Fruit fly (Drosophila melanogaster) whole organism, embryonic: ENCODE data around the gene CG44000.
A peak's percentile ranks its signal among the peaks of the same experiment; 100 is the strongest.

Source experiments
- Atf6 ChIP-seq: fragments of 200-800 bp; sonication (Bioruptor generic); IDR thresholded peaks from 2 replicates; pipeline ENCODE4 v1.3.6; 2022; ENCODE audit warnings: missing biosample characterization, missing genetic modification characterization
- B-H1 ChIP-seq: fragments of 200-800 bp; sonication (Bioruptor generic); IDR thresholded peaks from 3 replicates; pipeline ENCODE4 v1.3.6; 2022; ENCODE audit warnings: missing biosample characterization, missing genetic modification characterization
- BEAF-32 ChIP-seq: fragments of 200-800 bp; sonication (Bioruptor generic); optimal IDR thresholded peaks from 3 replicates; lab custom pipeline; 2017; ENCODE audit warnings: missing biosample characterization, missing genetic modification characterization, mild to moderate bottlenecking, moderate library complexity, missing genetic modification reagents
- CG10565 ChIP-seq: fragments of 200-800 bp; sonication (Bioruptor generic); optimal IDR thresholded peaks from 3 replicates; lab custom pipeline; 2016; ENCODE audit warnings: missing biosample characterization, mild to moderate bottlenecking, missing genetic modification characterization
- CG11723 ChIP-seq: fragments of 200-800 bp; sonication (Bioruptor generic); optimal IDR thresholded peaks from 2 replicates; lab custom pipeline; 2017; ENCODE audit warnings: missing biosample characterization, mild to moderate bottlenecking, missing genetic modification characterization
- CG12071 ChIP-seq: fragments of 200-800 bp; sonication (Bioruptor generic); optimal IDR thresholded peaks from 3 replicates; lab custom pipeline; 2018; ENCODE audit warnings: missing biosample characterization, mild to moderate bottlenecking, missing genetic modification characterization
- CG12104 ChIP-seq: fragments of 200-800 bp; sonication (Bioruptor generic); optimal IDR thresholded peaks from 3 replicates; lab custom pipeline; 2016; ENCODE audit warnings: missing biosample characterization, missing genetic modification characterization
- CG12155 ChIP-seq: fragments of 200-800 bp; sonication (Bioruptor generic); optimal IDR thresholded peaks from 3 replicates; lab custom pipeline; 2016; ENCODE audit warnings: missing biosample characterization, missing genetic modification characterization
- CG17829 ChIP-seq: fragments of 200-800 bp; optimal IDR thresholded peaks from 2 replicates; lab custom pipeline; 2019; ENCODE audit warnings: missing biosample characterization, mild to moderate bottlenecking, missing genetic modification characterization, moderate library complexity
- CG18599 ChIP-seq: fragments of 200-800 bp; sonication (Bioruptor generic); optimal IDR thresholded peaks from 3 replicates; lab custom pipeline; 2017; ENCODE audit warnings: missing biosample characterization, missing genetic modification characterization, mild to moderate bottlenecking, moderate library complexity, missing genetic modification reagents
- CG2116 ChIP-seq: fragments of 200-800 bp; sonication (Bioruptor generic); optimal IDR thresholded peaks from 3 replicates; lab custom pipeline; 2018; ENCODE audit warnings: missing biosample characterization, mild to moderate bottlenecking, missing genetic modification characterization
- CG34376 ChIP-seq: fragments of 200-800 bp; sonication (Bioruptor generic); optimal IDR thresholded peaks from 2 replicates; lab custom pipeline; 2018; ENCODE audit warnings: missing biosample characterization, mild to moderate bottlenecking, missing genetic modification characterization
- CG4854 ChIP-seq: fragments of 200-800 bp; sonication (Bioruptor generic); optimal IDR thresholded peaks from 2 replicates; lab custom pipeline; 2016; ENCODE audit warnings: missing biosample characterization, missing genetic modification characterization, inconsistent platforms
- CG5180 ChIP-seq: fragments of 200-800 bp; sonication (Bioruptor generic); optimal IDR thresholded peaks from 3 replicates; lab custom pipeline; 2017; ENCODE audit warnings: missing biosample characterization, missing genetic modification characterization, mild to moderate bottlenecking, moderate library complexity, missing genetic modification reagents
- CG6254 ChIP-seq: fragments of 200-800 bp; sonication (Bioruptor generic); optimal IDR thresholded peaks from 3 replicates; lab custom pipeline; 2017; ENCODE audit warnings: mild to moderate bottlenecking, missing biosample characterization, missing genetic modification reagents, missing genetic modification characterization
- CG7271 ChIP-seq: fragments of 200-800 bp; sonication (Bioruptor generic); optimal IDR thresholded peaks from 2 replicates; lab custom pipeline; 2018; ENCODE audit warnings: missing biosample characterization, mild to moderate bottlenecking, missing genetic modification characterization, moderate library complexity
- CG7745 ChIP-seq: fragments of 200-800 bp; sonication (Bioruptor generic); optimal IDR thresholded peaks from 2 replicates; lab custom pipeline; 2018; ENCODE audit warnings: missing biosample characterization, mild to moderate bottlenecking, missing genetic modification characterization, moderate library complexity
- GATAe ChIP-seq: fragments of 200-800 bp; sonication (Bioruptor generic); conservative IDR thresholded peaks from 2 replicates; pipeline ENCODE4 v1.3.6; 2022; ENCODE audit warnings: missing biosample characterization, missing genetic modification characterization
- HLH4C ChIP-seq: fragments of 200-800 bp; sonication (Bioruptor generic); IDR thresholded peaks from 3 replicates; pipeline ENCODE4 v1.3.6; 2022; ENCODE audit warnings: missing biosample characterization, missing genetic modification characterization; ENCODE audit not compliant: partially characterized antibody
- Hmr ChIP-seq: fragments of 200-800 bp; sonication (Bioruptor generic); optimal IDR thresholded peaks from 3 replicates; lab custom pipeline; 2017; ENCODE audit warnings: mild to moderate bottlenecking, missing biosample characterization, missing genetic modification reagents, missing genetic modification characterization
- Hr39 ChIP-seq: fragments of >200 bp; optimal IDR thresholded peaks from 2 replicates; lab custom pipeline; 2017
- Med ChIP-seq: fragments of 200-800 bp; sonication (Bioruptor generic); peaks from one replicate; lab custom pipeline; 2016; ENCODE audit warnings: missing biosample characterization, missing genetic modification characterization, mild to moderate bottlenecking, inconsistent platforms, moderate library complexity
- Mes4 ChIP-seq: fragments of 200-800 bp; sonication (Bioruptor generic); optimal IDR thresholded peaks from 2 replicates; lab custom pipeline; 2016; ENCODE audit warnings: missing biosample characterization, missing genetic modification characterization
- Side ChIP-seq: fragments of 200-800 bp; sonication (Bioruptor generic); optimal IDR thresholded peaks from 2 replicates; lab custom pipeline; 2016; ENCODE audit warnings: missing biosample characterization, missing genetic modification characterization
- Six4 ChIP-seq: fragments of 200-800 bp; sonication (Bioruptor generic); optimal IDR thresholded peaks from 2 replicates; lab custom pipeline; 2016; ENCODE audit warnings: missing biosample characterization, missing genetic modification characterization
- Spps ChIP-seq: fragments of 200-800 bp; sonication (Bioruptor generic); optimal IDR thresholded peaks from 2 replicates; lab custom pipeline; 2018; ENCODE audit warnings: missing biosample characterization, mild to moderate bottlenecking, missing genetic modification characterization
- Sry-δ ChIP-seq: fragments of 200-800 bp; sonication (Bioruptor generic); optimal IDR thresholded peaks from 2 replicates; lab custom pipeline; 2016; ENCODE audit warnings: missing biosample characterization, missing genetic modification characterization
- Ssrp ChIP-seq: fragments of 200-800 bp; sonication (Bioruptor generic); optimal IDR thresholded peaks from 2 replicates; lab custom pipeline; 2018; ENCODE audit warnings: missing biosample characterization, mild to moderate bottlenecking, missing genetic modification characterization, moderate library complexity
- Stat92E ChIP-seq, 3 experiments: fragments of >200 bp in 2 of 3; fragments of 200-800 bp in 1 of 3; sonication (Bioruptor generic) in 1 of 3; optimal IDR thresholded peaks; 2 replicates each; lab custom pipeline; 2017 to 2019; ENCODE audit warnings: missing biosample characterization in 3 of 3, missing genetic modification characterization in 3 of 3, mild to moderate bottlenecking in 1 of 3, moderate library complexity in 1 of 3
- Trl ChIP-seq, 3 experiments: fragments of >200 bp in 2 of 3; fragments of 200-800 bp in 1 of 3; sonication (Bioruptor generic) in 1 of 3; optimal IDR thresholded peaks; 2 replicates in 1 of 3; 3 replicates in 2 of 3; lab custom pipeline; 2016 to 2017; ENCODE audit warnings: missing biosample characterization in 1 of 3, missing genetic modification characterization in 1 of 3
- ap ChIP-seq: fragments of 200-800 bp; sonication (Bioruptor generic); IDR thresholded peaks from 2 replicates; pipeline ENCODE4 v1.3.6; 2022; ENCODE audit warnings: missing biosample characterization, missing genetic modification characterization
- btn ChIP-seq: fragments of 200-800 bp; sonication (Bioruptor generic); optimal IDR thresholded peaks from 2 replicates; lab custom pipeline; 2016; ENCODE audit warnings: missing biosample characterization, missing genetic modification characterization
- cas ChIP-seq: fragments of 200-800 bp; sonication (Bioruptor generic); IDR thresholded peaks from 2 replicates; pipeline ENCODE4 v1.3.6; 2022; ENCODE audit warnings: missing biosample characterization, missing genetic modification characterization
- cato ChIP-seq: fragments of 200-800 bp; sonication (Bioruptor generic); optimal IDR thresholded peaks from 2 replicates; lab custom pipeline; 2016; ENCODE audit warnings: missing biosample characterization, missing genetic modification characterization, borderline replicate concordance
- esg ChIP-seq: fragments of 200-800 bp; sonication (Bioruptor generic); conservative IDR thresholded peaks from 2 replicates; pipeline ENCODE4 v1.3.6; 2022; ENCODE audit warnings: missing biosample characterization, missing genetic modification characterization
- gcm2 ChIP-seq: fragments of 200-800 bp; sonication (Bioruptor generic); optimal IDR thresholded peaks from 2 replicates; lab custom pipeline; 2016; ENCODE audit warnings: missing biosample characterization, missing genetic modification characterization
- grau ChIP-seq: fragments of 200-800 bp; optimal IDR thresholded peaks from 3 replicates; lab custom pipeline; 2019; ENCODE audit warnings: missing biosample characterization, mild to moderate bottlenecking, missing genetic modification characterization, moderate library complexity
- gt ChIP-seq: fragments of 200-800 bp; sonication (Bioruptor generic); IDR thresholded peaks from 2 replicates; pipeline ENCODE4 v1.3.6; 2022; ENCODE audit warnings: missing biosample characterization, missing genetic modification characterization
- prd ChIP-seq, 3 experiments: fragments of >200 bp in 2 of 3; fragments of 200-800 bp in 1 of 3; sonication (Bioruptor generic) in 1 of 3; optimal IDR thresholded peaks in 2 of 3; IDR thresholded peaks in 1 of 3; 2 replicates in 2 of 3; 3 replicates in 1 of 3; pipeline versions ENCODE4 v1.3.6 to Lab custom; 2017 to 2022; ENCODE audit warnings: missing biosample characterization in 1 of 3, missing genetic modification characterization in 1 of 3
- pzg ChIP-seq: fragments of 200-800 bp; sonication (Bioruptor generic); optimal IDR thresholded peaks from 3 replicates; lab custom pipeline; 2018; ENCODE audit warnings: missing biosample characterization, mild to moderate bottlenecking, missing genetic modification characterization, moderate library complexity
- sens ChIP-seq: fragments of 200-800 bp; sonication (Bioruptor generic); peaks from one replicate; lab custom pipeline; 2016; ENCODE audit warnings: missing biosample characterization, missing genetic modification characterization
- slbo ChIP-seq: fragments of 200-800 bp; sonication (Bioruptor generic); IDR thresholded peaks from 2 replicates; pipeline ENCODE4 v1.3.6; 2022; ENCODE audit warnings: missing biosample characterization, missing genetic modification characterization
- sob ChIP-seq: fragments of 200-800 bp; sonication (Bioruptor generic); IDR thresholded peaks from 2 replicates; pipeline ENCODE4 v1.3.6; 2022; ENCODE audit warnings: missing biosample characterization, missing genetic modification characterization
- ssp ChIP-seq: fragments of 200-800 bp; sonication (Bioruptor generic); IDR thresholded peaks from 2 replicates; pipeline ENCODE4 v1.3.6; 2022; ENCODE audit warnings: missing biosample characterization, missing genetic modification characterization
- sug ChIP-seq: fragments of 200-800 bp; optimal IDR thresholded peaks from 2 replicates; lab custom pipeline; 2019; ENCODE audit warnings: missing biosample characterization, mild to moderate bottlenecking, missing genetic modification characterization, moderate library complexity
- toy ChIP-seq: fragments of 200-800 bp; sonication (Bioruptor generic); IDR thresholded peaks from 2 replicates; pipeline ENCODE4 v1.3.6; 2022; ENCODE audit warnings: missing biosample characterization, missing genetic modification characterization
- zen ChIP-seq: fragments of 200-800 bp; sonication (Bioruptor generic); optimal IDR thresholded peaks from 3 replicates; lab custom pipeline; 2018; ENCODE audit warnings: missing biosample characterization, mild to moderate bottlenecking, missing genetic modification characterization, moderate library complexity

CG44000 gene

DNA sequence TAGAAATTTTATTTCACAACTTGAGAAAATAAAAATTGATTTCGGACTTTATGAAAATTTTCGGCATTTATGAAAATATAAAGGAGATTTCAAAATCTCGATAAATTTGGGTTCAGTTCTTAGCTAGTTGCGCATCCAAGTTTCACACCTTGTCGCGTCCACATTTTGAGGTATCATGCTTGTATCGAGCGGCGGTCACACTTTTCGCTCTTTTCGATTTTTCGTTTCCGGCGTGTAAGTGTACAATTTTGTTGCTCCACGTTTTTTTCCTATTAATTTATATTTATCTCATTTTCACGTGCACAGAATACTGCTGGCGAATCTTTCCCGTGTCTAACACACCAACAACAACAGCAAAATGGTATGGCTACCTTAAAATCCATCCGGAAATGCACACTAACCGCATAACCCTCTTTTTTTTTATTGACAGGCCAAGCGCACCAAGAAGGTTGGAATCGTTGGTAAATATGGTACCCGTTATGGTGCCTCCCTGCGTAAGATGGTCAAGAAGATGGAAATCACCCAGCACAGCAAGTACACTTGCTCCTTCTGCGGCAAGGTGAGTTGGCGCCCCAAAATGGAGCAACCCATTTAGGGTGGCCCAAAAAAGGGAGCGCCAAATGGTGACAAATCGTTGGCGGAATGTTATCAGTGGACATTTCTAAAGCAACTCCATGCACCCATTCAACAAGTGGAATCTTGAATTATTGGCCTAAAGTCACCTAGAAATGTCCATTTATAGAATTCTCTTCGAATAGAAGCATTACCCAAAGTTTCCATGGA, 27.9 kb downstream of the CG44000 start, which contains the start of gene RpL37A (continued):
- TF ChIP-seq sug (tag; lab: Kevin White, UChicago) (peak; percentile 68), CG12071 (GFP tag; lab: Kevin White, UChicago) (peak; percentile 78), Trl (optimal IDR thresholded peaks at IDR 0.05; lab: Kevin White, UChicago) (no peak), Trl (GFP tag; optimal IDR thresholded peaks at IDR 0.05; lab: Kevin White, UChicago) (peak; percentile 89), Spps (tag; lab: Kevin White, UChicago) (peak; percentile 71), HLH4C (GFP tag; lab: Robert Waterston, UW) (no peak; the same call in 2 of the 3 replicates), Side (peak; percentile 87), CG34376 (GFP tag; lab: Kevin White, UChicago) (peak; percentile 96), B-H1 (peak; percentile 54; the same call in 1 of the 3 replicates), grau (tag; lab: Kevin White, UChicago) (peak; percentile 73), Mes4 (GFP tag; lab: Kevin White, UChicago) (peak; percentile 92), gt (GFP tag; lab: Robert Waterston, UW) (peak; percentile 34; the same call in 1 of the 2 replicates), CG7745 (tag; lab: Kevin White, UChicago) (peak; percentile 4), btn (GFP tag; lab: Kevin White, UChicago) (peak; percentile 66), GATAe (GFP tag; lab: Robert Waterston, UW) (no peak), zen (tag; lab: Kevin White, UChicago) (peak; percentile 68), CG17829 (tag; lab: Kevin White, UChicago) (peak; percentile 84), Ssrp (peak; percentile 55), Six4 (peak; percentile 61), CG7271 (peak; percentile 93), Atf6 (GFP tag; lab: Robert Waterston, UW) (peak; percentile 78), CG10565 (peak; percentile 53), slbo (GFP tag; lab: Robert Waterston, UW) (peak; percentile 61), CG4854 (GFP tag; lab: Kevin White, UChicago) (peak; percentile 84), BEAF-32 (peak; percentile 56), sens (GFP tag; lab: Kevin White, UChicago) (peak; percentile 97), toy (GFP tag; lab: Robert Waterston, UW) (0 out of 2 replicates have a peak, but pooled peaks have one; percentile 29), CG18599 (GFP tag; lab: Kevin White, UChicago) (peak; percentile 88), CG11723 (peak; percentile 80), CG12155 (GFP tag; lab: Kevin White, UChicago) (peak; percentile 63), Hmr (peak; percentile 88), prd (optimal IDR thresholded peaks at IDR 0.05; lab: Kevin White, UChicago) (no peak), prd (GFP tag; IDR thresholded peaks at IDR 0.05; lab: Robert Waterston, UW) (no peak; the same call in 2 of the 3 replicates), CG6254 (GFP tag; lab: Kevin White, UChicago) (peak; percentile 73), cato (no peak), pzg (peak; percentile 94), Stat92E (GFP tag; optimal IDR thresholded peaks at IDR 0.05; lab: Kevin White, UChicago) (peak in 1 of 3 experiments; percentile 63), CG2116 (GFP tag; lab: Kevin White, UChicago) (peak; percentile 86), Hr39 (lab: Kevin White, UChicago) (no peak), Med (GFP tag; lab: Kevin White, UChicago) (peak; percentile 99), Sry-δ (GFP tag; lab: Kevin White, UChicago) (peak; percentile 77), ssp (GFP tag; lab: Robert Waterston, UW) (peak; percentile 7; the same call in 1 of the 2 replicates), CG5180 (peak; percentile 71), ap (peak; percentile 34), esg (GFP tag; lab: Robert Waterston, UW) (no peak), sob (GFP tag; lab: Robert Waterston, UW) (peak; percentile 85), CG12104 (GFP tag; lab: Kevin White, UChicago) (peak; percentile 87), gcm2 (GFP tag; lab: Kevin White, UChicago) (peak; percentile 72), cas (GFP tag; lab: Robert Waterston, UW) (peak; percentile 57; the same call in 1 of the 2 replicates)
